Worm (Caenorhabditis elegans) whole organism, L3 larva: ENCODE measurements around the gene W09H1.4.

ENCODE experiments used
- ZK546.5 ChIP-seq: sonication (generic microtip); optimal IDR thresholded peaks from 2 replicates; lab custom pipeline; 2017; ENCODE audit warnings: missing biosample characterization, missing genetic modification characterization
- mml-1 ChIP-seq: fragments of 150-350 bp; sonication (generic microtip); optimal IDR thresholded peaks from 3 replicates; lab custom pipeline; 2014; ENCODE audit warnings: missing biosample characterization, missing genetic modification characterization

DNA sequence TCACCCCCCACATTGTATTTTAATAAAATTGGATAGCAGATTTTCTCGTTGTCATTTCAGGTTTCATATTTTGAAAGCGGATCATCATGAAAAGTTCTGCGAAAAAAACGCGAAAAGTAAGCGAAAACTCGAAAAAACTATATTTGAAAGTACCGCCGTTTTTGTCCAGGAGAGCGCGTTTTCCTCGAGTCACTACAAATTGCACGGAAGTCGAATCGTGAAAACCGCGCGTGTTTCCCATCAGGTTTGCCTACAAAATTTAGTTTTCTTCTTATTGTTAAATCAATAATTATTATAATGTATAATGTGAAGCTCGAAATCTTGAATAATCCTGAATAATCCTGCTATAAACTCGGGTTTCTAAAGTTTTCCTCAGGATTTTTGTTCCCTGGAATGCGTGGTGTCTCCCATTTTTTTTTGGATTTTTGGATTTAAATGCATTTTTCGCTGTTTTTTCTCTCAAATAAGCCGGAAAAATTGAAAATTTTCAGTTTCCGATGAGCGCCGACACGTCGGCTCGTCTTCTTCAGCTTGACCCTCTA lies 16.4 kb downstream of the W09H1.4 start, which contains the start of gene btf-1:
- no peak for TF ChIP-seq mml-1 (tag; lab: Kevin White, UChicago)
- TF ChIP-seq ZK546.5 (tag; lab: Kevin White, UChicago), result no peak
